Fruit fly (Drosophila melanogaster) whole organism, pupa: ENCODE results near the gene CG12003.

ENCODE experiments used
- CG10348 ChIP-seq: fragments of 200-800 bp; sonication (Bioruptor generic); IDR thresholded peaks from 2 replicates; pipeline ENCODE4 v1.3.6; 2022; ENCODE audit warnings: missing biosample characterization, missing genetic modification characterization
- CG12605 ChIP-seq: fragments of 200-800 bp; sonication (Bioruptor generic); IDR thresholded peaks from 2 replicates; pipeline ENCODE4 v1.3.6; 2022; ENCODE audit warnings: missing biosample characterization, missing genetic modification characterization
- CG13204 ChIP-seq: fragments of 200-800 bp; sonication (Bioruptor generic); optimal IDR thresholded peaks from 2 replicates; lab custom pipeline; 2018; ENCODE audit warnings: missing biosample characterization, mild to moderate bottlenecking, missing genetic modification characterization, moderate library complexity
- CG14655 ChIP-seq: fragments of 200-800 bp; sonication (Bioruptor generic); optimal IDR thresholded peaks from 3 replicates; lab custom pipeline; 2017; ENCODE audit warnings: mild to moderate bottlenecking, missing biosample characterization, missing genetic modification reagents, missing genetic modification characterization
- CG15710 ChIP-seq: fragments of 200-800 bp; sonication (Bioruptor generic); optimal IDR thresholded peaks from 2 replicates; lab custom pipeline; 2018; ENCODE audit warnings: missing biosample characterization, mild to moderate bottlenecking, missing genetic modification characterization, moderate library complexity
- CG17806 ChIP-seq: fragments of 200-800 bp; sonication (Bioruptor generic); optimal IDR thresholded peaks from 2 replicates; lab custom pipeline; 2018; ENCODE audit warnings: missing biosample characterization, mild to moderate bottlenecking, missing genetic modification characterization, moderate library complexity
- CG32121 ChIP-seq: fragments of 200-800 bp; sonication (Bioruptor generic); IDR thresholded peaks from 2 replicates; pipeline ENCODE4 v1.3.6; 2022; ENCODE audit warnings: missing biosample characterization, missing genetic modification characterization
- CG34367 ChIP-seq: fragments of 200-800 bp; sonication (Bioruptor generic); optimal IDR thresholded peaks from 2 replicates; lab custom pipeline; 2018; ENCODE audit warnings: missing biosample characterization, mild to moderate bottlenecking, missing genetic modification characterization
- CG4496 ChIP-seq: fragments of 200-800 bp; sonication (Bioruptor generic); IDR thresholded peaks from 3 replicates; pipeline ENCODE4 v1.3.6; 2022; ENCODE audit warnings: missing biosample characterization, missing genetic modification characterization
- CG8159 ChIP-seq: fragments of 200-800 bp; sonication (Bioruptor generic); optimal IDR thresholded peaks from 3 replicates; lab custom pipeline; 2018; ENCODE audit warnings: missing biosample characterization, mild to moderate bottlenecking, missing genetic modification characterization, moderate library complexity
- CG8301 ChIP-seq: fragments of 200-800 bp; sonication (Bioruptor generic); optimal IDR thresholded peaks from 2 replicates; lab custom pipeline; 2018; ENCODE audit warnings: missing biosample characterization, mild to moderate bottlenecking, missing genetic modification characterization
- CG9948 ChIP-seq: fragments of 200-800 bp; sonication (Bioruptor generic); optimal IDR thresholded peaks from 2 replicates; lab custom pipeline; 2018; ENCODE audit warnings: missing biosample characterization, mild to moderate bottlenecking, missing genetic modification characterization, moderate library complexity
- D1 ChIP-seq: fragments of 200-800 bp; sonication (Bioruptor generic); optimal IDR thresholded peaks from 2 replicates; lab custom pipeline; 2018; ENCODE audit warnings: missing biosample characterization, mild to moderate bottlenecking, missing genetic modification characterization, moderate library complexity
- EcR ChIP-seq: fragments of 200-800 bp; sonication (Bioruptor generic); optimal IDR thresholded peaks from 3 replicates; lab custom pipeline; 2019; ENCODE audit warnings: missing biosample characterization, missing genetic modification characterization, mild to moderate bottlenecking, moderate library complexity, missing genetic modification reagents
- Ets98B ChIP-seq: fragments of 200-800 bp; sonication (Bioruptor generic); IDR thresholded peaks from 2 replicates; pipeline ENCODE4 v1.3.6; 2022; ENCODE audit warnings: missing biosample characterization, missing genetic modification characterization
- Pif1A ChIP-seq: fragments of 200-800 bp; sonication (Bioruptor generic); optimal IDR thresholded peaks from 3 replicates; lab custom pipeline; 2016; ENCODE audit warnings: missing biosample characterization, missing genetic modification characterization
- Pif1B ChIP-seq: fragments of 200-800 bp; sonication (Bioruptor generic); optimal IDR thresholded peaks from 3 replicates; lab custom pipeline; 2016; ENCODE audit warnings: missing biosample characterization, missing genetic modification characterization
- Snoo ChIP-seq: fragments of 200-800 bp; sonication (Bioruptor generic); optimal IDR thresholded peaks from 3 replicates; lab custom pipeline; 2017; ENCODE audit warnings: missing biosample characterization, mild to moderate bottlenecking, missing genetic modification characterization, inconsistent platforms
- fd96Ca ChIP-seq: fragments of 200-800 bp; sonication (Bioruptor generic); IDR thresholded peaks from 3 replicates; pipeline ENCODE4 v1.3.6; 2022; ENCODE audit warnings: missing biosample characterization, missing genetic modification characterization
- gl ChIP-seq: fragments of 200-800 bp; sonication (Bioruptor generic); optimal IDR thresholded peaks from 2 replicates; lab custom pipeline; 2018; ENCODE audit warnings: missing biosample characterization, mild to moderate bottlenecking, missing genetic modification characterization
- rn ChIP-seq: fragments of 200-800 bp; sonication (Bioruptor generic); IDR thresholded peaks from 2 replicates; pipeline ENCODE4 v1.3.6; 2022; ENCODE audit warnings: missing biosample characterization, missing genetic modification characterization

CG12003 gene

DNA sequence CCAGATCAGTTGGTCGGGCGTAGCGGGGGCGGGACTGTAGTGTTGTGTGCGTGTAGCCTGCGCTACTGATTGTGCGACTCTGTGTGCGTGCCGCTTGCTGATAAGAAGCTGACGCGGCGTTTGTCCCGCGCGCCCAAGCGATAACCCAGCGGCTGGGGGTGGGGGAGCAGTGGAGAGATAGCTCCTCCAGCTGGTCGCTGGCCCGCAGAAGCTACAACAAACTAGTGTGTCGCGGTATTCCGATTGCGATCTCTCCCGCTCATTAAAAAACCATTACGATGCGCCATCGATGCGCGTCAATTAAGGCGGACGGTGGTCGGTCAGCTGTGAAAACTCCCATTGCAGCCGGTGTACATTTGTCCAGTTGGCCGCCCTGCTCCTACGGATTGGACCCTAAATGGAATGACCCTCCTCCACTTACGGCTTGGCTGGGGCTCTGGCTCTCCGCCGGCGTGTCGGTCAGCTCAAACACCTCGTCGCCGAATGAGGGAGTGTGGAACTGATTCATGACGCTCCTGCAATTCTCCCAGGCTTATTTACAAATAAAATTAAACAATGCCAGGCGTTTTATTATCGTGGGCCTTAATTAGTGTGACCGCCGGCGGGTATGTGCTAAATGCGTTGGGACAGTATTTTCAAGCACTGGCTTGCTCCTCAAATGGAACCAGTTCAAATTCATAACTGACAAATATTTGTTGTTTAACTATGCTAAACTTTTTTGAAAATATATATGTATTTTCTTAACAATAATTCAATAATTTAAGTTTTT is 37.1 kb downstream of the CG12003 start, which contains the start of gene CG12104:
TSS of gene CG12104 (minus strand) at position 611 of the 769 bp plus-strand sequence.
- TF ChIP-seq CG9948 (tag; lab: Kevin White, UChicago), result no peak
- peak; percentile 98 for TF ChIP-seq CG13204 (GFP tag; lab: Kevin White, UChicago)
- no peak for TF ChIP-seq CG4496 (GFP tag; lab: Robert Waterston, UW)
- TF ChIP-seq CG15710 (tag; lab: Kevin White, UChicago), result no peak
- peak; percentile 44 for TF ChIP-seq EcR (GFP tag; lab: Kevin White, UChicago)
- TF ChIP-seq Snoo (tag; lab: Kevin White, UChicago), result no peak
- TF ChIP-seq Ets98B (GFP tag; lab: Robert Waterston, UW), result 0 out of 2 replicates have a peak, but pooled peaks have one; percentile 5
- no peak for TF ChIP-seq D1
- no peak for TF ChIP-seq gl (tag; lab: Kevin White, UChicago)
- peak; percentile 0 for TF ChIP-seq CG34367 (tag; lab: Kevin White, UChicago)
- no peak for TF ChIP-seq CG12605 (GFP tag; lab: Robert Waterston, UW)

DNA sequence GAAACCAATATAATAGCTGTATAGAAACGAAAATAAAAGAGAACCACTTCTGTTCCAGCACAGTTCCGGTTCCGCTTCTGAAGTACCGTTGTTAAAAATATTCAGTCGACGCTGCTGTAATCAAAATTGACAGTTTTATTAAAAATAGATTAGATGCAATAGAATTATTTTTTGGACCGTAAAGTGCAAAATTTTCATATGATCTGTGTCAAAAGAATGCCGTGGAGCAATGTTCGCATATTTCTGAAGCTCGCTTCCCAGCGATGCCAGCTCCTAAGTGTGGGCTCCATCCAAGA is 37.6 kb downstream of the CG12003 start, which contains the start of the genes CG18170 and CG33791:
TSS of gene CG18170 (plus strand) at position 122 of the 296 bp plus-strand sequence.
TSS of gene CG33791 (plus strand) at position 122 of the 296 bp plus-strand sequence.
- TF ChIP-seq D1 (no peak), CG34367 (tag; lab: Kevin White, UChicago) (no peak), CG4496 (GFP tag; lab: Robert Waterston, UW) (no peak), Snoo (tag; lab: Kevin White, UChicago) (no peak), EcR (GFP tag; lab: Kevin White, UChicago) (no peak), fd96Ca (GFP tag; lab: Robert Waterston, UW) (no peak), CG15710 (tag; lab: Kevin White, UChicago) (no peak), CG32121 (GFP tag; lab: Robert Waterston, UW) (no peak), CG17806 (no peak), CG8301 (tag; lab: Kevin White, UChicago) (no peak), Ets98B (GFP tag; lab: Robert Waterston, UW) (no peak), rn (GFP tag; lab: Robert Waterston, UW) (no peak), CG8159 (tag; lab: Kevin White, UChicago) (no peak), Pif1B (GFP tag; lab: Kevin White, UChicago) (no peak), Pif1A (GFP tag; lab: Kevin White, UChicago) (no peak), CG13204 (GFP tag; lab: Kevin White, UChicago) (no peak), CG14655 (GFP tag; lab: Kevin White, UChicago) (no peak)

DNA sequence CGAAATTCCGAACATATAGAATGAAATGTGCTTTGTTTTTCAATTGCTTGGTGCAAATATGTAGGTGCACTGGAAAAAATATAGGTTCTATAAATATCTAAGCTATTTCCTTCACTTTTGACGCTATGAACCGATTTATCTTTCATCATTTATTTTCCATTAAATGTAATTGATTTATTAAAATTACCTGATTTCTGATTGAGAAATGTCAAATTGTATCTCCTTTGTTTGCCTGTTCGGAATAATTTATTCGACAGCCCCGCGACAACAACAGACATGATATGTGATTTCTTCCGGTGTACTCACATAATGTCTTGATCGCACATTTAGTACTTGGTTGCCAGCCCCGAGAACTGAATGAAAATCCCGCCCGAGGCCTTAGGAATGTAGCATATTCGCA is 44.4 kb downstream of the CG12003 start:
- TF ChIP-seq CG32121 (GFP tag; lab: Robert Waterston, UW), result peak; percentile 45; the same call in 1 of the 2 replicates
- TF ChIP-seq fd96Ca (GFP tag; lab: Robert Waterston, UW), result 0 out of 3 replicates have a peak, but pooled peaks have one; percentile 23
- TF ChIP-seq Ets98B (GFP tag; lab: Robert Waterston, UW), result no peak
- TF ChIP-seq CG10348 (GFP tag; lab: Robert Waterston, UW), result peak; percentile 27; the same call in 1 of the 2 replicates
- peak; percentile 42 for TF ChIP-seq CG8301 (tag; lab: Kevin White, UChicago)
- peak; percentile 40 for TF ChIP-seq CG8159 (tag; lab: Kevin White, UChicago)
- peak; percentile 35; the same call in 1 of the 3 replicates for TF ChIP-seq CG4496 (GFP tag; lab: Robert Waterston, UW)
- TF ChIP-seq Pif1A (GFP tag; lab: Kevin White, UChicago), result peak; percentile 43
- TF ChIP-seq CG9948 (tag; lab: Kevin White, UChicago), result no peak
- TF ChIP-seq CG12605 (GFP tag; lab: Robert Waterston, UW), result no peak
- no peak for TF ChIP-seq CG14655 (GFP tag; lab: Kevin White, UChicago)

DNA sequence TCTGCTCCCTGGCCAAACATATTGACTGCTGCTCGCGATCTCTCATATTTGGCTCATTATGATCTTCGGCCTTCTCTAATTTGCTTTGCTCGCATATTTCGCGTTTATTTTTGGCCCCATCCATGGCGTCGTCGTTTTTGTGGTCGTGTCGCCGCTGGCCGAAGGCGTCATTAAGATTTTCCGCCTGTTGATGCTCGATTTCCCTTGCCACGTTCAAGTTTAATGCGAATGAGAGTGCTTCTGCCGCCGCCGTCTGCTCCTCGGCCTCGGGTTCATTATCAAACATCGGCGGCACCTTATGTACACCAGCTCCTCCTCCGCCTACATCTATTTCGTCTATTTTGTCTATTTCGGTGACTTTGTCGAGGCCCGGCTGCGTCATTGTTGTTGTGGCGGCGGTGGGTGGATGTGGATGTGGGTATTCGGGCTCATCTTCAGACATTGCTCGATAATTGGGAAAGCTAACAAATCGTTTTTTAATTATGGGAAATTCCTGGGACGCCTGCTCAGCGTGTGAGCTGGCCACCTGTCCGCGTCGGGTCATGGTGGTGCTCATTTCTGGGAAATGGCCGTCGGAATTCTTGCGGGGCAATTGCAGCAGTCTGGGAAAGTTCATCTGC is 49.4 kb downstream of the CG12003 start:
- TF ChIP-seq Snoo (tag; lab: Kevin White, UChicago), result no peak
- TF ChIP-seq rn (GFP tag; lab: Robert Waterston, UW), result no peak
- no peak for TF ChIP-seq fd96Ca (GFP tag; lab: Robert Waterston, UW)

DNA sequence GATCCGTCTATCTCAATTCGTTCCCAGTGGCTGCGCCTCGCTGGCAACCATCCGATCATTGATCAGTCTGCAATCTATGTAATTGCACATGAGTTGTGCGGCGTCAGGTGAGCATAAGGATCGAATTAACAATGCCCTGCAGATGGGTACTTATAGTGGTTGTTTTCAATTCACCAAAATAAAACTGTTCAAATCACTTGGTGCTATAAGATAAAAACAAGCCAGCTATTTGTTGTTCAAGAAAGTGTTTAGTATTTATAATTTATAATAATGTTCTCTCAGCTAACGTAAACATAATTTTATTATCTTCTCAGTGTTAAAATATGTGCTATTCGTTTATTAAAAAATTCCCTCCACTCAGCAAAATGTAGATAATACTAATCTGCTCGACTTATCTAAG is 50.5 kb downstream of the CG12003 start, which contains the start of gene CG12105:
TSS of gene CG12105 (minus strand) at position 101 of the 400 bp plus-strand sequence.
- TF ChIP-seq CG17806 (no peak), D1 (no peak), Pif1B (GFP tag; lab: Kevin White, UChicago) (no peak), Pif1A (GFP tag; lab: Kevin White, UChicago) (no peak), CG4496 (GFP tag; lab: Robert Waterston, UW) (no peak), CG32121 (GFP tag; lab: Robert Waterston, UW) (no peak), CG8301 (tag; lab: Kevin White, UChicago) (no peak), CG13204 (GFP tag; lab: Kevin White, UChicago) (no peak), CG34367 (tag; lab: Kevin White, UChicago) (no peak), CG15710 (tag; lab: Kevin White, UChicago) (no peak), Snoo (tag; lab: Kevin White, UChicago) (no peak), rn (GFP tag; lab: Robert Waterston, UW) (no peak), CG9948 (tag; lab: Kevin White, UChicago) (no peak), CG14655 (GFP tag; lab: Kevin White, UChicago) (no peak), fd96Ca (GFP tag; lab: Robert Waterston, UW) (no peak), CG8159 (tag; lab: Kevin White, UChicago) (no peak), CG12605 (GFP tag; lab: Robert Waterston, UW) (no peak), gl (tag; lab: Kevin White, UChicago) (no peak), Ets98B (GFP tag; lab: Robert Waterston, UW) (no peak)
